Fruit fly (Drosophila melanogaster): ENCODE data around the gene Cpr76Ba.
A peak's percentile ranks its signal among the peaks of the same experiment; 100 is the strongest.

Cpr76Ba gene

DNA sequence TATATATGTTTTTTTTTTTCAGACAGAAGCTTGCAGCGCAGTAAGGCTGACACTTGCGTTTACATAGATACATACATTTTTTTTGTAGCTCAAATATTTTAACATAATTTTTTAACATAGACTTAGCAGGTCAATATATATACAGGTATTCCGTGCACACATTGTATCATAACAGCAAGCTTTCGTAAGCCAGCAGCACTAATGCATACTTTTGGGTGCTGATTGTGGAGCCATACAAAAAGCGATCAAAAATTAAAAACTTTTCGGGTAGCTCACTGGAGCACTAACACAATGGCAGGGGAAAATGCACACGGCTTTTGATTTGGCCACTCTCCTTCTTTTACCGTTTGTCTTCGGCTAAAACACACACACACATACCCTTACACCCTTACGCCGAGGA lies 35.1 kb downstream of the Cpr76Ba start:
- no peak for TF ChIP-seq insv (GFP tag; optimal IDR thresholded peaks at IDR 0.05)
- TF ChIP-seq Ets65A (GFP tag), result peak; percentile 88
- peak; percentile 97 for TF ChIP-seq CG18011 (GFP tag; optimal IDR thresholded peaks at IDR 0.05)
- no peak for TF ChIP-seq Myb (GFP tag; optimal IDR thresholded peaks at IDR 0.05)
- no peak for TF ChIP-seq fd102C (GFP tag; optimal IDR thresholded peaks at IDR 0.05)
- TF ChIP-seq nom (GFP tag; optimal IDR thresholded peaks at IDR 0.05), result no peak
- peak; percentile 48 for TF ChIP-seq Med (GFP tag)
- TF ChIP-seq CG18764 (GFP tag; optimal IDR thresholded peaks at IDR 0.05), result no peak
- no peak for TF ChIP-seq eve (GFP tag; optimal IDR thresholded peaks at IDR 0.05)
- no peak for TF ChIP-seq Spps (tag; optimal IDR thresholded peaks at IDR 0.05)
- TF ChIP-seq HmgZ (tag; optimal IDR thresholded peaks at IDR 0.05), result no peak
- TF ChIP-seq CG4424 (GFP tag; optimal IDR thresholded peaks at IDR 0.05), result no peak
- TF ChIP-seq CG6791 (GFP tag; IDR thresholded peaks at IDR 0.05; ENCODE audit: partially characterized antibody), result no peak; the same call in 2 of the 3 replicates
- TF ChIP-seq CG8290 (GFP tag; optimal IDR thresholded peaks at IDR 0.05), result peak; percentile 6
- TF ChIP-seq CG8290 (tag; optimal IDR thresholded peaks at IDR 0.05), result no peak
- TF ChIP-seq pfk (GFP tag; optimal IDR thresholded peaks at IDR 0.05), result no peak
- TF ChIP-seq CG13287 (GFP tag; IDR thresholded peaks at IDR 0.05; ENCODE audit: partially characterized antibody), result peak; percentile 22; the same call in 1 of the 2 replicates
- no peak for TF ChIP-seq Pdp1 (GFP tag; optimal IDR thresholded peaks at IDR 0.05)
- TF ChIP-seq Nf-YB (GFP tag; optimal IDR thresholded peaks at IDR 0.05), result no peak
- 0 out of 3 replicates have a peak, but pooled peaks have one; percentile 18 for TF ChIP-seq CG2199 (GFP tag; IDR thresholded peaks at IDR 0.05)
- TF ChIP-seq CG15073 (GFP tag; optimal IDR thresholded peaks at IDR 0.05), result no peak
- no peak for TF ChIP-seq Sry-δ (GFP tag; optimal IDR thresholded peaks at IDR 0.05)
- TF ChIP-seq disco-r (GFP tag; optimal IDR thresholded peaks at IDR 0.05), result no peak
- peak; percentile 23 for TF ChIP-seq sens (GFP tag)
- no peak for TF ChIP-seq Vsx1 (GFP tag; optimal IDR thresholded peaks at IDR 0.05)
- TF ChIP-seq H2.0 (GFP tag; IDR thresholded peaks at IDR 0.05), result no peak
- no peak for TF ChIP-seq CTCF (GFP tag; optimal IDR thresholded peaks at IDR 0.05)
- TF ChIP-seq bbx (GFP tag; IDR thresholded peaks at IDR 0.05; ENCODE audit: partially characterized antibody), result no peak
- TF ChIP-seq Abd-B (GFP tag; optimal IDR thresholded peaks at IDR 0.05), result peak; percentile 24
- TF ChIP-seq shn (GFP tag; optimal IDR thresholded peaks at IDR 0.05), result no peak
- no peak for TF ChIP-seq CG1529 (GFP tag; optimal IDR thresholded peaks at IDR 0.05)
- TF ChIP-seq stwl (tag; optimal IDR thresholded peaks at IDR 0.05), result peak; percentile 90
- TF ChIP-seq CG1024 (GFP tag; IDR thresholded peaks at IDR 0.05), result no peak
- no peak for TF ChIP-seq esg (GFP tag; conservative IDR thresholded peaks at IDR 0.05)
- no peak for TF ChIP-seq CG9727 (GFP tag; optimal IDR thresholded peaks at IDR 0.05)
- no peak for TF ChIP-seq CG4282 (GFP tag; optimal IDR thresholded peaks at IDR 0.05)
- TF ChIP-seq Ada2b (GFP tag; IDR thresholded peaks at IDR 0.05), result no peak

DNA sequence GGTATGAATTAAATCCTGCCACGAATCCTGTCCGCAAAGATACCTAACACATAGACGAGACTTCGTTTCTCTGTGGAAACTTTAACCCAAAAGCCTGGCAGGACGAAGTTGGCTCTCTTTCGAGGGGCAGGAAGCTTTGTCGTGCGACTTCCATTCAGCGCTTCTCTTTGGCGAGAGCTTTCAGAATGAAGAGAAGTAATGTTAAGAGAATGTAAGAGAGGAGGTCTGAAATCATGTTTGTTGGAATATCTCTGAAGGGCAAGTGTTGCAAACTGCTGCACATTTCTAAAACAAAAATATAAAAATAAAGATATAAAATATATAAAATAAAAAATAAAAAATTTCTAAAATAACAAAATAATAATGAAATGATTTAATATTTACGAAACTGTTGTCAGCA lies 36.1 kb downstream of the Cpr76Ba start:
- TF ChIP-seq dpn (GFP tag; optimal IDR thresholded peaks at IDR 0.05), result no peak
- no peak for TF ChIP-seq CG1647 (GFP tag; optimal IDR thresholded peaks at IDR 0.05)
- TF ChIP-seq Deaf1 (tag; optimal IDR thresholded peaks at IDR 0.05), result peak; percentile 48
- no peak for TF ChIP-seq salm (tag; optimal IDR thresholded peaks at IDR 0.05)
- TF ChIP-seq ranshi (GFP tag; IDR thresholded peaks at IDR 0.05), result no peak
- TF ChIP-seq CG9817 (tag; optimal IDR thresholded peaks at IDR 0.05), result no peak
- TF ChIP-seq Trl (optimal IDR thresholded peaks at IDR 0.05), result peak; percentile 50 to 54
- no peak for TF ChIP-seq Trl (GFP tag; optimal IDR thresholded peaks at IDR 0.05)
- TF ChIP-seq tll (GFP tag; optimal IDR thresholded peaks at IDR 0.05), result no peak
- TF ChIP-seq NfI (GFP tag; optimal IDR thresholded peaks at IDR 0.05), result no peak
- no peak for TF ChIP-seq CG11723 (GFP tag; optimal IDR thresholded peaks at IDR 0.05)
- TF ChIP-seq Sry-δ (GFP tag; optimal IDR thresholded peaks at IDR 0.05), result no peak
- TF ChIP-seq odd (GFP tag; optimal IDR thresholded peaks at IDR 0.05), result no peak
- no peak for TF ChIP-seq CG14014 (GFP tag; IDR thresholded peaks at IDR 0.05)
- no peak for TF ChIP-seq Oaz (GFP tag; IDR thresholded peaks at IDR 0.05)
- no peak for TF ChIP-seq sqz (GFP tag; optimal IDR thresholded peaks at IDR 0.05)
- TF ChIP-seq CG3163 (GFP tag; optimal IDR thresholded peaks at IDR 0.05), result peak; percentile 82
- no peak for TF ChIP-seq Hr39 (optimal IDR thresholded peaks at IDR 0.05)

All from whole organism, embryonic.